Fruit fly (Drosophila melanogaster) whole organism, prepupa: ENCODE data around the gene Cyp28d1.
A peak's percentile ranks its signal among the peaks of the same experiment; 100 is the strongest.

Experiments used
- Blimp-1 ChIP-seq: fragments of 200-800 bp; sonication (Bioruptor generic); optimal IDR thresholded peaks from 3 replicates; lab custom pipeline; 2017; ENCODE audit warnings: missing biosample characterization, missing genetic modification characterization, mild to moderate bottlenecking, moderate library complexity, missing genetic modification reagents
- CG10631 ChIP-seq: fragments of 200-800 bp; sonication (Bioruptor generic); optimal IDR thresholded peaks from 2 replicates; lab custom pipeline; 2016; ENCODE audit warnings: missing biosample characterization, missing genetic modification characterization
- CG10669 ChIP-seq: fragments of 200-800 bp; sonication (Bioruptor generic); optimal IDR thresholded peaks from 3 replicates; lab custom pipeline; 2018; ENCODE audit warnings: missing biosample characterization, mild to moderate bottlenecking, missing genetic modification characterization, moderate library complexity
- CG15336 ChIP-seq: fragments of 200-800 bp; sonication (Bioruptor generic); IDR thresholded peaks from 2 replicates; pipeline ENCODE4 v1.3.6; 2022; ENCODE audit warnings: missing biosample characterization, missing genetic modification characterization
- CG1621 ChIP-seq: fragments of 200-800 bp; sonication (Bioruptor generic); optimal IDR thresholded peaks from 3 replicates; lab custom pipeline; 2018; ENCODE audit warnings: missing biosample characterization, mild to moderate bottlenecking, missing genetic modification characterization
- CG16779 ChIP-seq: fragments of 200-800 bp; sonication (Bioruptor generic); optimal IDR thresholded peaks from 3 replicates; lab custom pipeline; 2017; ENCODE audit warnings: missing biosample characterization, mild to moderate bottlenecking, missing genetic modification characterization
- CG3032 ChIP-seq: fragments of 200-800 bp; optimal IDR thresholded peaks from 2 replicates; lab custom pipeline; 2019; ENCODE audit warnings: missing biosample characterization, mild to moderate bottlenecking, missing genetic modification characterization, moderate library complexity
- CG31627 ChIP-seq: fragments of 200-800 bp; sonication (Bioruptor generic); optimal IDR thresholded peaks from 3 replicates; lab custom pipeline; 2016; ENCODE audit warnings: missing biosample characterization, missing genetic modification characterization
- CG32006 ChIP-seq: fragments of 200-800 bp; sonication (Bioruptor generic); optimal IDR thresholded peaks from 3 replicates; lab custom pipeline; 2017; ENCODE audit warnings: missing biosample characterization, mild to moderate bottlenecking, missing genetic modification characterization
- CG34406 ChIP-seq: fragments of 200-800 bp; sonication (Bioruptor generic); optimal IDR thresholded peaks from 3 replicates; lab custom pipeline; 2016; ENCODE audit warnings: missing biosample characterization, missing genetic modification characterization
- CG4318 ChIP-seq: fragments of 200-800 bp; sonication (Bioruptor generic); optimal IDR thresholded peaks from 3 replicates; lab custom pipeline; 2017; ENCODE audit warnings: missing biosample characterization, mild to moderate bottlenecking, missing genetic modification characterization
- CG6163 ChIP-seq: fragments of 200-800 bp; sonication (Bioruptor generic); IDR thresholded peaks from 3 replicates; pipeline ENCODE4 v1.3.6; 2022; ENCODE audit warnings: missing biosample characterization, missing genetic modification characterization
- CG6276 ChIP-seq: fragments of 200-800 bp; sonication (Bioruptor generic); optimal IDR thresholded peaks from 2 replicates; lab custom pipeline; 2017; ENCODE audit warnings: missing biosample characterization, mild to moderate bottlenecking, missing genetic modification characterization
- CG6792 ChIP-seq: fragments of 200-800 bp; sonication (Bioruptor generic); optimal IDR thresholded peaks from 3 replicates; lab custom pipeline; 2016; ENCODE audit warnings: missing biosample characterization, missing genetic modification characterization
- CG6854 ChIP-seq: fragments of 200-800 bp; sonication (Bioruptor generic); optimal IDR thresholded peaks from 2 replicates; lab custom pipeline; 2017; ENCODE audit warnings: missing biosample characterization, mild to moderate bottlenecking, missing genetic modification characterization
- CG8119 ChIP-seq: fragments of 200-800 bp; sonication (Bioruptor generic); IDR thresholded peaks from 3 replicates; pipeline ENCODE4 v1.3.6; 2022; ENCODE audit warnings: missing biosample characterization, missing genetic modification characterization
- CG8632 ChIP-seq: fragments of 200-800 bp; sonication (Bioruptor generic); optimal IDR thresholded peaks from 3 replicates; lab custom pipeline; 2016; ENCODE audit warnings: missing biosample characterization, missing genetic modification characterization
- CG9139 ChIP-seq: fragments of 200-800 bp; sonication (Bioruptor generic); optimal IDR thresholded peaks from 3 replicates; lab custom pipeline; 2017; ENCODE audit warnings: missing biosample characterization, mild to moderate bottlenecking, missing genetic modification characterization
- Eip75B ChIP-seq: fragments of 200-800 bp; sonication (Bioruptor generic); optimal IDR thresholded peaks from 3 replicates; lab custom pipeline; 2016; ENCODE audit warnings: missing biosample characterization, missing genetic modification characterization
- Eip78C ChIP-seq: fragments of 200-800 bp; sonication (Bioruptor generic); peaks from one replicate; lab custom pipeline; 2016; ENCODE audit warnings: missing biosample characterization, missing genetic modification characterization
- Eip93F ChIP-seq: fragments of 200-800 bp; sonication (Bioruptor generic); optimal IDR thresholded peaks from 2 replicates; lab custom pipeline; 2016; ENCODE audit warnings: missing biosample characterization, mild to moderate bottlenecking, missing genetic modification characterization
- Gug ChIP-seq: fragments of 200-800 bp; sonication (Bioruptor generic); IDR thresholded peaks from 2 replicates; pipeline ENCODE4 v1.3.6; 2022; ENCODE audit warnings: missing biosample characterization, missing genetic modification characterization
- Hr38 ChIP-seq: sonication (Bioruptor generic); optimal IDR thresholded peaks from 2 replicates; lab custom pipeline; 2016; ENCODE audit warnings: missing biosample characterization, missing genetic modification characterization
- Hr4 ChIP-seq: fragments of 200-800 bp; sonication (Bioruptor generic); optimal IDR thresholded peaks from 3 replicates; lab custom pipeline; 2016; ENCODE audit warnings: missing biosample characterization, missing genetic modification characterization
- Met ChIP-seq: fragments of 200-800 bp; sonication (Bioruptor generic); optimal IDR thresholded peaks from 3 replicates; lab custom pipeline; 2016; ENCODE audit warnings: missing biosample characterization, missing genetic modification characterization
- OdsH ChIP-seq: fragments of 200-800 bp; sonication (Bioruptor generic); optimal IDR thresholded peaks from 3 replicates; lab custom pipeline; 2016; ENCODE audit warnings: missing biosample characterization, missing genetic modification characterization
- Sox14 ChIP-seq: fragments of 200-800 bp; sonication (Bioruptor generic); optimal IDR thresholded peaks from 3 replicates; lab custom pipeline; 2016; ENCODE audit warnings: missing biosample characterization, missing genetic modification characterization
- Sox15 ChIP-seq: fragments of 200-800 bp; sonication (Bioruptor generic); optimal IDR thresholded peaks from 3 replicates; lab custom pipeline; 2016; ENCODE audit warnings: missing biosample characterization, missing genetic modification characterization
- dac ChIP-seq: fragments of 200-800 bp; sonication (Bioruptor generic); optimal IDR thresholded peaks from 2 replicates; lab custom pipeline; 2017; ENCODE audit warnings: missing biosample characterization, mild to moderate bottlenecking, missing genetic modification characterization
- eg ChIP-seq: fragments of 200-800 bp; sonication (Bioruptor generic); IDR thresholded peaks from 3 replicates; pipeline ENCODE4 v1.3.6; 2022; ENCODE audit warnings: missing biosample characterization, missing genetic modification characterization
- esn ChIP-seq: fragments of 200-800 bp; sonication (Bioruptor generic); optimal IDR thresholded peaks from 2 replicates; lab custom pipeline; 2016; ENCODE audit warnings: missing biosample characterization, mild to moderate bottlenecking, missing genetic modification characterization, moderate library complexity
- fd59A ChIP-seq: fragments of 200-800 bp; sonication (Bioruptor generic); optimal IDR thresholded peaks from 2 replicates; lab custom pipeline; 2017; ENCODE audit warnings: missing biosample characterization, mild to moderate bottlenecking, missing genetic modification characterization, missing genetic modification reagents
- fd85E ChIP-seq: fragments of 200-800 bp; sonication (Bioruptor generic); optimal IDR thresholded peaks from 3 replicates; lab custom pipeline; 2016; ENCODE audit warnings: missing biosample characterization, missing genetic modification characterization
- net ChIP-seq: fragments of 200-800 bp; sonication (Bioruptor generic); optimal IDR thresholded peaks from 3 replicates; lab custom pipeline; 2016; ENCODE audit warnings: missing biosample characterization, missing genetic modification characterization
- pdm3 ChIP-seq: fragments of 200-800 bp; sonication (Bioruptor generic); optimal IDR thresholded peaks from 3 replicates; lab custom pipeline; 2016; ENCODE audit warnings: missing biosample characterization, missing genetic modification characterization
- salr ChIP-seq, 2 experiments: fragments of 200-800 bp; sonication (Bioruptor generic); optimal IDR thresholded peaks; 3 replicates each; lab custom pipeline; 2016 to 2018; ENCODE audit warnings: missing biosample characterization in 2 of 2, missing genetic modification characterization in 2 of 2, mild to moderate bottlenecking in 1 of 2
- spab ChIP-seq: fragments of 200-800 bp; sonication (Bioruptor generic); optimal IDR thresholded peaks from 2 replicates; lab custom pipeline; 2017; ENCODE audit warnings: missing biosample characterization, mild to moderate bottlenecking, missing genetic modification characterization, missing genetic modification reagents
- ss ChIP-seq, 2 experiments: fragments of 200-800 bp; sonication (Bioruptor generic); optimal IDR thresholded peaks; 2 replicates in 1 of 2; 3 replicates in 1 of 2; lab custom pipeline; 2017 to 2018; ENCODE audit warnings: mild to moderate bottlenecking in 2 of 2, missing biosample characterization in 2 of 2, missing genetic modification characterization in 2 of 2, moderate library complexity in 1 of 2
- svp ChIP-seq: fragments of 200-800 bp; sonication (Bioruptor generic); peaks from one replicate; lab custom pipeline; 2016; ENCODE audit warnings: missing biosample characterization, missing genetic modification characterization
- topi ChIP-seq: fragments of 200-800 bp; sonication (Bioruptor generic); optimal IDR thresholded peaks from 3 replicates; lab custom pipeline; 2016; ENCODE audit warnings: missing biosample characterization, missing genetic modification characterization
- vri ChIP-seq: fragments of 200-800 bp; sonication (Bioruptor generic); optimal IDR thresholded peaks from 3 replicates; lab custom pipeline; 2016; ENCODE audit warnings: missing biosample characterization, mild to moderate bottlenecking, missing genetic modification characterization

The Cyp28d1 gene

DNA sequence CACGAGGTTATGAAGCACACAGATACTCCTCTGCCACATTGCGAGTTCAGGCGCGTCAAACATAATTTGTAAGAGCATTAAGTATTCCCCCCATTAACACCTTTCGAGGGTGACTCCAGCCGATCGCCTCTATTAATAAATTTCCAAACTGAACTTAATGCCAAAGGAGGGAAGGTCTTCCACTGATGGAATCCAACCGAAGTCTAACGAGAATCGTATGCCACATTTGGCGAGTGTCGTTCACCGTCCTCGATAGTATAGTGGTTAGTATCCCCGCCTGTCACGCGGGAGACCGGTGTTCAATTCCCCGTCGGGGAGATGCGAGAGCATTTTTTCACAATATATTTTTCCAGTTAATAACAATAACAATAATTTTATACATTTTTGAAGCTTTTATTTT is 30.3 kb downstream of the Cyp28d1 start:
- TF ChIP-seq CG6854 (GFP tag; lab: Kevin White, UChicago) (no peak), ss (GFP tag; optimal IDR thresholded peaks at IDR 0.05; lab: Kevin White, UChicago) (no peak), Eip93F (GFP tag; lab: Kevin White, UChicago) (no peak), Sox15 (no peak), CG8632 (no peak), dac (no peak), CG1621 (tag; lab: Kevin White, UChicago) (no peak), CG3032 (tag; lab: Kevin White, UChicago) (no peak), salr (GFP tag; optimal IDR thresholded peaks at IDR 0.05; lab: Kevin White, UChicago) (no peak), Blimp-1 (no peak), OdsH (GFP tag; lab: Kevin White, UChicago) (no peak), CG10631 (GFP tag; lab: Kevin White, UChicago) (no peak)

DNA sequence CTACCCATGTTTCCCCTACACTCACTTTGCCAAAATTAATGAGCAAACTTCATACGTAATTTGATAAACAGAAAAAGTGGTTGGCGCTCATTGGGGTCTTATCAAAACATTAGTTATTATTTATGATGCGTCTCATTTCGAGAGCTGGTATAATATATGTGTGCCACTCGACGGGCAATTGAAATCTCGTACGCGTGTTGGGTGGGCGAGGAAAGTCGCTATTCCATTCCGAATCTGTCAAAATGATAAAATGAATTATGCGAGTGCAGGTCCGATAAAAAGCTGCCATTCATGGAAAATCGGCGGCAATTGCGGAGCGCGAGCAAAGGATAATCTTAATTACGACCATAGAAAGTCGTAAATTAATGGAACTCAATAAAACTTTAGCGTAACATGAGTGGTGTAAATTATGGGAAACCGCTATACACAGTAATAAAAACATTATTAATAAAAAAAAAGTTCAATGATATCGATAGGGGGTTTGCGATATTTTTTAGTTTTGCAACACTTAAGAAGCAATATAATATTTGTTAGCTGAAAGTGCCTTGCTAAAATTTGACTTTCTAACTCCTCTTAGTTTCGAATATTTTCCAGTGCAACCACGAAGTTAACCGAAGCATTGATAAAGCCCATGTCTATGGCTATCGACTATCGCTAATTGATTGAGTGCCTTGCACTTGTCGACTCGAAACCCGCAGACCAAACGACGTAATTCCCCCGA is 32.1 kb downstream of the Cyp28d1 start:
- TF ChIP-seq Sox15 (no peak), topi (GFP tag; lab: Kevin White, UChicago) (no peak), CG4318 (GFP tag; lab: Kevin White, UChicago) (peak; percentile 8), CG6276 (peak; percentile 54), CG34406 (GFP tag; lab: Kevin White, UChicago) (no peak), CG32006 (GFP tag; lab: Kevin White, UChicago) (peak; percentile 57), CG8119 (GFP tag; lab: Robert Waterston, UW) (peak; percentile 34; the same call in 1 of the 3 replicates), fd85E (GFP tag; lab: Kevin White, UChicago) (no peak), svp (GFP tag; lab: Kevin White, UChicago) (peak; percentile 50), salr (GFP tag; optimal IDR thresholded peaks at IDR 0.05; lab: Kevin White, UChicago) (no peak), net (GFP tag; lab: Kevin White, UChicago) (no peak), Eip75B (no peak), fd59A (no peak), Hr4 (GFP tag; lab: Kevin White, UChicago) (peak; percentile 61), vri (GFP tag; lab: Kevin White, UChicago) (peak; percentile 91), Hr38 (GFP tag; lab: Kevin White, UChicago) (no peak), spab (GFP tag; lab: Kevin White, UChicago) (no peak), CG16779 (tag; lab: Kevin White, UChicago) (no peak), pdm3 (GFP tag; lab: Kevin White, UChicago) (peak; percentile 12), Eip78C (peak; percentile 51), CG9139 (GFP tag; lab: Kevin White, UChicago) (no peak), eg (GFP tag; lab: Robert Waterston, UW) (peak; percentile 58; the same call in 2 of the 3 replicates), esn (no peak), Met (GFP tag; lab: Kevin White, UChicago) (peak; percentile 21), OdsH (GFP tag; lab: Kevin White, UChicago) (peak; percentile 5), CG6792 (GFP tag; lab: Kevin White, UChicago) (no peak), CG15336 (GFP tag; lab: Robert Waterston, UW) (peak; percentile 51), CG10669 (GFP tag; lab: Kevin White, UChicago) (no peak), Sox14 (GFP tag; lab: Kevin White, UChicago) (peak; percentile 9), CG31627 (GFP tag; lab: Kevin White, UChicago) (no peak), Gug (GFP tag; lab: Robert Waterston, UW) (no peak), dac (no peak), CG10631 (GFP tag; lab: Kevin White, UChicago) (no peak), CG6163 (GFP tag; lab: Robert Waterston, UW) (no peak), CG1621 (tag; lab: Kevin White, UChicago) (no peak), CG6854 (GFP tag; lab: Kevin White, UChicago) (no peak)
